Worm (Caenorhabditis elegans): ENCODE measurements around the gene F43G6.8.

DNA sequence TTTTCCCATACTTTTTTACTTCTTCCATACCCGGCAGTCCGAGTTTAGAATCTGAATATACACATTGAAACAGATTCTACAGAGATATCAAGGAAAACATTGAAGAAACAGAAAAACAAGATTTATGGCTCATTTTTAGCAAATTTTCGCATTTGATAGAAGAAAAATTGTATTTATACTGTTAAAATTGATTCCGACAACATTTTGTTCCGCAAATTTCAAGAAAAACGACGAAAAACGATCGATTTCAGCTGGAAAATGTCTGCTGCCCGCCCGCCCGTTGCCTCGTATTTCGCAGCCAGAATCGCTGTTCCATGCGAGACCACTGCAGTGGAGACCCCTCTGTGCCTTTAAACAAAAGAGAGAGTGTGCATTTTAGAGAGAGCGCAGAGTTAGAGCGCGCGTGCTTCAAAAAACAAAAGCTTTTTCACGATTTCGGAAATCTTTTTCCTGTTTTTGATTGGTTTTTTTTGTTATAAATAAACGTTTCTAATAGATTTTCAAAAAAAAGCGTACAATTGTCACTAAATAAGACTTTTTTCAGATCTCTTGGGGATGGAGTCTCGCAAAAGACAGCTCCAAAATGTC, 35.9 kb downstream of the F43G6.8 start, which contains the start of the genes patr-1 and dna-2:
- TF ChIP-seq nhr-77 (tag; optimal IDR thresholded peaks at IDR 0.05) (no peak), nfya-1 (tag; optimal IDR thresholded peaks at IDR 0.05; ENCODE audit: insufficient read depth) (peak; percentile 85), aly-2 (tag; optimal IDR thresholded peaks at IDR 0.05) (no peak), egl-27 (tag; optimal IDR thresholded peaks at IDR 0.05) (no peak), ZK546.5 (tag; optimal IDR thresholded peaks at IDR 0.05) (no peak), pha-4 (tag; optimal IDR thresholded peaks at IDR 0.05) (peak; percentile 77)
